Worm (Caenorhabditis elegans): ENCODE results near the gene mdmh-35.

The mdmh-35 gene

DNA sequence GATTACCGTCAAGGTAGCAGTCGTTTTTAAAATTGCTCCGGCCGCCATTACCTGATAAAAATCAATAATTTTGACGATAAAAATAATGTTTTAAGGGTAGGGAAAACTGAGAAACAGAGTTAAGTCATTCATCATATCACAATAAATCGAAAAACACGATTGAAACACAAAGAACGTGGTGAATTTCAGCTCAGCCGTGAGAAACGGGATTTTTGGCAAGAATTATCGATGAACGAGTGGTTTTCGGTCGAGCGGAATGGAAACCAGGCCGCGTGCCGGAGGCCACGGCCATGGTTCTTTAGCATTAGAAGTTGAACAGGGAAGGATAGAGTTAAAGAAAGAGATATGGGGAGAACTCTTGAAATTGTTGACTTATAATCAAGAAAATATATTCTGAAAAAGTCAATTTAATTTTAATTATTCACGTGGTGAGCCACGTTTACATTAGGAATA, 23.8 kb upstream of the mdmh-35 start, which contains the start of the genes vha-4 and T01H3.5 (continued):
- TF ChIP-seq hlh-11 (tag; optimal IDR thresholded peaks at IDR 0.05) (peak; percentile 14), mxl-3 (GFP tag; optimal IDR thresholded peaks at IDR 0.05) (peak; percentile 33), nhr-237 (tag; optimal IDR thresholded peaks at IDR 0.05) (no peak)

DNA sequence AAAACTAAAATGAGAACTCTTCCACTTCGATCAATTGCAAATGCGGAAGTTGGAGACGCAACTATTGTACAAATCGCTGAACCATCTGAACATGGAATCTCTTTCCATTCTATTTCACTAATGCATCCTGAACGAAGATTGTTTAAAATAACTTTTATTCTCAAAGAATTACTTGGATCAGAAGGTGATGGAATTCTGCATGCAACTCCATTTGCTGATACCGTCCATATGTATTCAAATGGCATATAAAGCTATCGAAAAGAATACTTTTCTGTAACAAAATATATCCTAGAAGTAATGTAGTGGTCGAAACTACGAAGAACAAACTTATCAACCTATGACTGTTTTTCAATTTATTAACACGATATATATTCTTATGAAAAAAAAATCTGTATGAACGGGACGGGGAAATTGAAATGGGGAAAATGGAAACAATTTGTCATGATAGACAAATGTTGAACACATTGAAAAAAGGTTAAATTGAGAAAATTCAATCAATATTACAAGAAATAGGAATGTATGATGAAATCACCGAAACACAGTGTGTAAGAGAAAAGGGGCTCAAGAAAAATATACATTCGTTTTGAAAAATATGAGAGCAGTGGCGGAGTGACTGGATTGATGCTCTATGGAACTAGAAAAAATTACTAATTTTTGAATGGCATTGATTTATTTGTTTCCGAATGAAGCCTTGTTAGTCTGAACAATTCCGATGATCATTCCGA, 22.4 kb upstream of the mdmh-35 start, which contains the start of gene T01H3.2:
Gene T01H3.2 (minus strand): TSS at position 251 of the 725 bp plus-strand sequence.
- TF ChIP-seq unc-39 (tag; optimal IDR thresholded peaks at IDR 0.05) (no peak), lsy-2 (tag; optimal IDR thresholded peaks at IDR 0.05) (peak in 1 of 2 experiments; percentile 39), unc-62 (GFP tag; optimal IDR thresholded peaks at IDR 0.05 in 1 of 2) (peak in 1 of 2 experiments; percentile 96), unc-62 (tag; optimal IDR thresholded peaks at IDR 0.05) (no peak), nhr-102 (tag; optimal IDR thresholded peaks at IDR 0.05) (peak; percentile 53), ceh-82 (tag; optimal IDR thresholded peaks at IDR 0.05) (no peak), T20F7.1 (GFP tag; optimal IDR thresholded peaks at IDR 0.05) (peak; percentile 71), Y105C5A.15 (GFP tag; IDR thresholded peaks at IDR 0.05) (no peak), Y48G9A.11 (GFP tag; IDR thresholded peaks at IDR 0.05) (0 out of 2 replicates have a peak, but pooled peaks have one; percentile 38), mdt-29 (GFP tag; IDR thresholded peaks at IDR 0.05) (0 out of 2 replicates have a peak, but pooled peaks have one; percentile 20), spr-1 (tag; optimal IDR thresholded peaks at IDR 0.05) (peak; percentile 27), dve-1 (tag; optimal IDR thresholded peaks at IDR 0.05; ENCODE audit: insufficient read depth) (peak; percentile 37), mep-1 (tag; optimal IDR thresholded peaks at IDR 0.05) (peak; percentile 26), lin-38 (GFP tag; IDR thresholded peaks at IDR 0.05) (peak; percentile 52), ama-1 (optimal IDR thresholded peaks at IDR 0.05) (peak; percentile 27)

DNA sequence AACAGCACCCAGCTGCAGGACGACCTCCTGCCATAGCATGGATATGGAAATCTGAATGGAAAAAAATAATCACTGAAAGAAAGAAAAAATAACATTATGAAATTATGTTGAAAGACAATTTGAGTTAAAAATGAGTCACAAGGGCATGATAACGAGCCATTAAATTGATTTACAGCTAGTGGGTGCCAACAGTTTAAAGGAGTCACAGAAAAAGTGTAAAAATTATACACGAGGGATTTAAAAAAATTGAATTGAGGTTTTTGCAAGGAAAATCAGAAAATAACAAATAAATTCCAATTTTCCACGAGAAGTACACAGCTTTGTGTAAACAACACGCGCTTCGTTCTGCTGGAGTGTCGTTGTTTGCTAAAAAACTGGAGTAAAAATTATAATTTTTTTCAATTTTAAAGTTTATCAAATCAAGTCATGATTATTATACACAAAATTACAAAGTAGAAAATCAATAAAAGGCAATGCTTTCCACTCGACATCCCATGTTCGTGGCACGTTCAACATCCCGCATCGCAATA, 18.4 kb upstream of the mdmh-35 start, which contains the start of gene T01H3.3:
Gene T01H3.3 (minus strand): TSS at position 51 of the 530 bp plus-strand sequence.
- no peak for TF ChIP-seq zip-11 (GFP tag; IDR thresholded peaks at IDR 0.05)
- TF ChIP-seq F37D6.2 (tag; optimal IDR thresholded peaks at IDR 0.05), result no peak
- TF ChIP-seq zip-2 (tag; optimal IDR thresholded peaks at IDR 0.05), result no peak
- TF ChIP-seq hlh-30 (tag; optimal IDR thresholded peaks at IDR 0.05; ENCODE audit: insufficient read depth), result peak; percentile 30
- peak in 1 of 2 experiments; percentile 83 for TF ChIP-seq lsy-2 (tag; optimal IDR thresholded peaks at IDR 0.05)
- TF ChIP-seq dpl-1 (GFP tag; optimal IDR thresholded peaks at IDR 0.05), result peak; percentile 41
- TF ChIP-seq gei-8 (GFP tag; optimal IDR thresholded peaks at IDR 0.05), result no peak
- peak; percentile 21 for TF ChIP-seq nhr-6 (tag; optimal IDR thresholded peaks at IDR 0.05)
- no peak for TF ChIP-seq nhr-102 (tag; optimal IDR thresholded peaks at IDR 0.05)
- no peak for TF ChIP-seq ceh-62 (tag; optimal IDR thresholded peaks at IDR 0.05)
- TF ChIP-seq daf-16 (GFP tag; optimal IDR thresholded peaks at IDR 0.05), result no peak
- peak; percentile 16 for TF ChIP-seq daf-16 (tag; optimal IDR thresholded peaks at IDR 0.05)
- TF ChIP-seq Y48G9A.11 (GFP tag; IDR thresholded peaks at IDR 0.05), result peak; percentile 59
- peak; percentile 86 for TF ChIP-seq aha-1 (tag)
- no peak for TF ChIP-seq fkh-10 (GFP tag; optimal IDR thresholded peaks at IDR 0.05)
- TF ChIP-seq mes-2 (tag; optimal IDR thresholded peaks at IDR 0.05; ENCODE audit: poor library complexity, severe bottlenecking), result peak; percentile 67
- TF ChIP-seq T26A8.4 (GFP tag; IDR thresholded peaks at IDR 0.05), result no peak
- TF ChIP-seq lin-38 (GFP tag; IDR thresholded peaks at IDR 0.05), result peak; percentile 20; the same call in 1 of the 2 replicates
- TF ChIP-seq T20F7.1 (GFP tag; optimal IDR thresholded peaks at IDR 0.05), result peak; percentile 96
- TF ChIP-seq rbr-2 (tag; optimal IDR thresholded peaks at IDR 0.05), result peak; percentile 16
- TF ChIP-seq duxl-1 (tag; optimal IDR thresholded peaks at IDR 0.05; ENCODE audit: poor library complexity), result no peak
- no peak for TF ChIP-seq pha-4 (GFP tag; IDR thresholded peaks at IDR 0.05)
- peak; percentile 65 for TF ChIP-seq pha-4 (tag; optimal IDR thresholded peaks at IDR 0.05)
- peak; percentile 30 for TF ChIP-seq dve-1 (tag; optimal IDR thresholded peaks at IDR 0.05; ENCODE audit: insufficient read depth)
- no peak for TF ChIP-seq F49E8.2 (tag; optimal IDR thresholded peaks at IDR 0.05; ENCODE audit: borderline replicate concordance)

Measured in whole organism, L4 larva.